Worm (Caenorhabditis elegans) whole organism, young adult: Measurements from ENCODE around the gene ima-1.

Experiments
- C17E4.6 ChIP-seq: fragments of 200-800 bp; sonication (Bioruptor generic); IDR thresholded peaks from 2 replicates; pipeline ENCODE4 v1.3.6; 2022; ENCODE audit warnings: missing genetic modification reagents, missing genetic modification characterization, missing compliant biosample characterization
- F39B2.1 ChIP-seq: fragments of 200-800 bp; sonication (Bioruptor generic); IDR thresholded peaks from 2 replicates; pipeline ENCODE4 v1.3.6; 2022; ENCODE audit warnings: missing genetic modification reagents, missing genetic modification characterization, missing compliant biosample characterization
- F52B5.7 ChIP-seq: sonication (generic microtip); optimal IDR thresholded peaks from 2 replicates; lab custom pipeline; 2016; ENCODE audit warnings: mild to moderate bottlenecking, missing genetic modification characterization, missing compliant biosample characterization
- F55B11.4 ChIP-seq: sonication (generic microtip); optimal IDR thresholded peaks from 2 replicates; lab custom pipeline; 2016; ENCODE audit warnings: missing compliant biosample characterization, missing genetic modification characterization, borderline replicate concordance; ENCODE audit not compliant: insufficient read depth
- K12H6.12 ChIP-seq: fragments of 200-800 bp; sonication (Bioruptor generic); optimal IDR thresholded peaks from 2 replicates; lab custom pipeline; 2018; ENCODE audit warnings: mild to moderate bottlenecking, missing genetic modification characterization, missing compliant biosample characterization
- T07F8.4 ChIP-seq: sonication (generic microtip); optimal IDR thresholded peaks from 2 replicates; lab custom pipeline; 2016; ENCODE audit warnings: mild to moderate bottlenecking, missing genetic modification characterization, moderate library complexity, missing compliant biosample characterization
- T26A5.8 ChIP-seq: sonication (generic microtip); optimal IDR thresholded peaks from 2 replicates; lab custom pipeline; 2016; ENCODE audit warnings: missing genetic modification characterization, missing compliant biosample characterization
- Y53F4B.3 ChIP-seq: fragments of 200-800 bp; sonication (Bioruptor generic); IDR thresholded peaks from 2 replicates; pipeline ENCODE4 v1.3.6; 2022; ENCODE audit warnings: missing genetic modification reagents, missing genetic modification characterization, missing compliant biosample characterization
- Y67H2A.10 ChIP-seq: fragments of 200-800 bp; sonication (Bioruptor generic); conservative IDR thresholded peaks from 2 replicates; pipeline ENCODE4 v1.3.6; 2022; ENCODE audit warnings: missing genetic modification reagents, missing genetic modification characterization, missing compliant biosample characterization
- akir-1 ChIP-seq: fragments of 200-800 bp; sonication (Bioruptor generic); optimal IDR thresholded peaks from 2 replicates; lab custom pipeline; 2018; ENCODE audit warnings: mild to moderate bottlenecking, missing genetic modification characterization, moderate library complexity, missing compliant biosample characterization
- ama-1 ChIP-seq, 3 experiments: fragments of 150-350 bp in 1 of 3; sonication (generic microtip) in 2 of 3; optimal IDR thresholded peaks; 2 replicates each; lab custom pipeline; 2014 to 2018; ENCODE audit warnings: missing biosample characterization in 2 of 3, missing genetic modification characterization in 2 of 3, missing genetic modification reagents in 2 of 3
- aptf-2 ChIP-seq: fragments of 200-800 bp; sonication (Bioruptor generic); conservative IDR thresholded peaks from 2 replicates; pipeline ENCODE4 v1.3.6; 2022; ENCODE audit warnings: missing genetic modification reagents, missing genetic modification characterization, missing compliant biosample characterization
- attf-6 ChIP-seq: fragments of 200-800 bp; sonication (Bioruptor generic); IDR thresholded peaks from 2 replicates; pipeline ENCODE4 v1.3.6; 2022; ENCODE audit warnings: missing genetic modification reagents, missing genetic modification characterization, missing compliant biosample characterization
- bed-1 ChIP-seq: fragments of 200-800 bp; sonication (Bioruptor generic); IDR thresholded peaks from 2 replicates; pipeline ENCODE4 v1.3.6; 2022; ENCODE audit warnings: missing genetic modification reagents, missing genetic modification characterization, missing compliant biosample characterization
- ccch-3 ChIP-seq: fragments of 200-800 bp; sonication (Bioruptor generic); optimal IDR thresholded peaks from 2 replicates; lab custom pipeline; 2018; ENCODE audit warnings: mild to moderate bottlenecking, missing genetic modification characterization, missing compliant biosample characterization
- ceh-100 ChIP-seq: fragments of 200-800 bp; sonication (Bioruptor generic); IDR thresholded peaks from 2 replicates; pipeline ENCODE4 v1.3.6; 2022; ENCODE audit warnings: missing genetic modification reagents, missing genetic modification characterization, missing compliant biosample characterization
- die-1 ChIP-seq: sonication (generic microtip); optimal IDR thresholded peaks from 2 replicates; lab custom pipeline; 2016; ENCODE audit warnings: missing genotype, mild to moderate bottlenecking, missing genetic modification characterization, missing compliant biosample characterization
- dox-1 ChIP-seq: fragments of 200-800 bp; sonication (Bioruptor generic); IDR thresholded peaks from 2 replicates; pipeline ENCODE4 v1.3.6; 2022; ENCODE audit warnings: missing genetic modification reagents, missing genetic modification characterization, missing compliant biosample characterization
- dpff-1 ChIP-seq: sonication (generic microtip); optimal IDR thresholded peaks from 2 replicates; lab custom pipeline; 2017; ENCODE audit warnings: mild to moderate bottlenecking, missing genetic modification characterization, missing compliant biosample characterization
- dpl-1 ChIP-seq: fragments of 150-350 bp; optimal IDR thresholded peaks from 2 replicates; lab custom pipeline; 2014; ENCODE audit warnings: missing biosample characterization, missing genetic modification reagents, missing genetic modification characterization
- hlh-12 ChIP-seq: sonication (generic microtip); optimal IDR thresholded peaks from 2 replicates; lab custom pipeline; 2016; ENCODE audit warnings: missing genetic modification characterization, missing compliant biosample characterization
- hsf-1 ChIP-seq: fragments of 200-800 bp; sonication (Bioruptor generic); IDR thresholded peaks from 2 replicates; pipeline ENCODE4 v1.3.6; 2022; ENCODE audit warnings: missing genetic modification reagents, missing genetic modification characterization, missing compliant biosample characterization
- lin-35 ChIP-seq, 3 experiments: fragments of 150-350 bp in 2 of 3; sonication (generic microtip) in 1 of 3; optimal IDR thresholded peaks; 2 replicates each; lab custom pipeline; 2014 to 2018; ENCODE audit warnings: missing biosample characterization in 3 of 3, missing genetic modification characterization in 3 of 3, missing genetic modification reagents in 3 of 3
- lir-1 ChIP-seq: fragments of 200-800 bp; sonication (Bioruptor generic); conservative IDR thresholded peaks from 2 replicates; pipeline ENCODE4 v1.3.6; 2022; ENCODE audit warnings: missing genetic modification reagents, missing genetic modification characterization, missing compliant biosample characterization
- lsl-1 ChIP-seq: fragments of 200-800 bp; sonication (Bioruptor generic); optimal IDR thresholded peaks from 2 replicates; lab custom pipeline; 2018; ENCODE audit warnings: mild to moderate bottlenecking, missing genetic modification characterization, moderate library complexity, missing compliant biosample characterization
- madf-10 ChIP-seq: sonication (generic microtip); optimal IDR thresholded peaks from 2 replicates; lab custom pipeline; 2016; ENCODE audit warnings: mild to moderate bottlenecking, missing genetic modification characterization, missing compliant biosample characterization
- nhr-90 ChIP-seq: sonication (generic microtip); optimal IDR thresholded peaks from 2 replicates; lab custom pipeline; 2016; ENCODE audit warnings: missing genotype, mild to moderate bottlenecking, missing genetic modification characterization, missing compliant biosample characterization
- rcor-1 ChIP-seq: fragments of 200-800 bp; sonication (Bioruptor generic); IDR thresholded peaks from 2 replicates; pipeline ENCODE4 v1.3.6; 2022; ENCODE audit warnings: missing genetic modification reagents, missing genetic modification characterization, missing compliant biosample characterization
- sea-2 ChIP-seq: fragments of 200-800 bp; sonication (Bioruptor generic); IDR thresholded peaks from 2 replicates; pipeline ENCODE4 v1.3.6; 2022; ENCODE audit warnings: missing genetic modification characterization, missing compliant biosample characterization
- snpc-4 ChIP-seq, 5 experiments: fragments of 150-350 bp in 1 of 5; sonication (generic microtip) in 4 of 5; optimal IDR thresholded peaks; 2 replicates each; lab custom pipeline; 2014 to 2018; ENCODE audit warnings: missing genetic modification characterization in 5 of 5, missing biosample characterization in 3 of 5, antibody characterized with exemption in 2 of 5, mild to moderate bottlenecking in 2 of 5, missing compliant biosample characterization in 2 of 5, missing genotype in 2 of 5, moderate library complexity in 2 of 5, missing genetic modification reagents in 1 of 5
- tbp1 ChIP-seq: fragments of 200-800 bp; sonication (Bioruptor generic); optimal IDR thresholded peaks from 2 replicates; lab custom pipeline; 2018; ENCODE audit warnings: mild to moderate bottlenecking, missing genetic modification characterization, missing compliant biosample characterization
- tlf-1 ChIP-seq: fragments of 200-800 bp; sonication (Bioruptor generic); optimal IDR thresholded peaks from 2 replicates; lab custom pipeline; 2018; ENCODE audit warnings: mild to moderate bottlenecking, missing genetic modification characterization, missing compliant biosample characterization
- zfh-2 ChIP-seq: fragments of 200-800 bp; sonication (Bioruptor generic); conservative IDR thresholded peaks from 2 replicates; pipeline ENCODE4 v1.3.6; 2022; ENCODE audit warnings: missing genetic modification reagents, missing genetic modification characterization, missing compliant biosample characterization
- ztf-26 ChIP-seq: sonication (generic microtip); optimal IDR thresholded peaks from 2 replicates; lab custom pipeline; 2017; ENCODE audit warnings: missing genetic modification characterization, missing compliant biosample characterization

ima-1 gene

DNA sequence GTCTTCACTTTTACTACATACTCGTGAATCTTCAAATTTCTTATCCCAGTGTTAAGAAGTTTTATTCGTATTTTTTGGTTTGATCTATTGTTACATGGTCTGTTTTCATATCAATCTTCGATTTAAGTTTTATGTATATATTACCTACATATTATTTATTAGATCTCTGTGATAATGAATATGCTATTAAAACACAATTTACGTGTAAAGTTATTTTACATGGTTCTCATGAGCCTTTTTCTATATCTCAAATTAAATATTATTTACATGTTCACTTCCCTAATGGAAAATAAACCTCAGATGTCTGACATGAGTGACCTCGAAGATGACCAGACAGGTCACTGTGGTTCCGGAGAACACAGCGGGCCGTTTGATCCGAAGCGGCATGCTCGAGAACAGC lies 5.1 kb downstream of the ima-1 start, which contains the start of gene mxl-1:
Gene mxl-1, plus strand, starts transcription at position 301 of the 400 bp plus-strand sequence.
- no peak for TF ChIP-seq lsl-1 (GFP tag; lab: Kevin White, UChicago)
- TF ChIP-seq lin-35 (GFP tag; optimal IDR thresholded peaks at IDR 0.05; lab: Kevin White, UChicago): no peak
- TF ChIP-seq tlf-1 (GFP tag; lab: Kevin White, UChicago): no peak
- no peak for TF ChIP-seq nhr-90 (tag; lab: Kevin White, UChicago)
- TF ChIP-seq, all 124 proteins: peak for 0

DNA sequence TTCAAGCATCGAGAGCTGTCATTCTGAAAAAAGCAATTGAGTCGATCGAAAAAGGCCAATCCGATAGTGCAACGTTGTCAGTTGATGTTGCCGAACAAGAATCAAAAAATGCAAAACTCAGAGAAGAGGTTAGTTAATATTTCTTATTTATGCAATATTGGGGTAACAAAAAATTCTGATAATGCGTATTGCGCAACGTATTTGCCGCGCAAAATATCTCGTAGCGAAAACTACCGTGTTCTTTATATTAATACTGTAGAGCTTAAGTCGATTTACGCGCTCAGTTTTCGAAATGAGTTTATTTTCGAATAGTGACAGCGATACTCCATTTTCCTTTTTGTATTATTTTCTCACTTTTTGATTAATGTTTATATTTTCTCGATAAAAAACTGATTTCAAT lies 5.6 kb downstream of the ima-1 start:
- no peak for TF ChIP-seq ama-1 (optimal IDR thresholded peaks at IDR 0.05; lab: Kevin White, UChicago)
- no peak for TF ChIP-seq ama-1 (GFP tag; optimal IDR thresholded peaks at IDR 0.05; lab: Kevin White, UChicago)
- no peak for TF ChIP-seq T07F8.4 (tag; lab: Kevin White, UChicago)

DNA sequence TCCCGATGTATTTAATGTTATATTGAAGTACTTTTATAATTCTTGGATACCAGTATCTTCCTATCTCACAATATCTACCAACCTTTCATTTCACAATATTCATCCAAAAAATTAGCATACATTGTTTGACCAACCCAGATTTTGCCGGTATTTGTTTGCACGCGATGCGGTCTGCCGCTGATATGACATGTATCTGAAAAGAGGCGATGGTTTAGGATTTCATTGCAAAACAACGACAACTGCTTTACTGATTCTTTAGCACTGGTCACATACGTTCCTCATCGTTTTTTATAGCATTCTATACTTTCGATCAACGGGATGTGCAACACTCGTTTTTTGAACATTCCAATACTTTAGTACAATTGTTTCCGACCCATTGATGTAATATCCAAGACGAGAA lies 8.4 kb downstream of the ima-1 start, which contains the start of gene mam-4:
Gene mam-4, plus strand, starts transcription at position 301 of the 400 bp plus-strand sequence.
- TF ChIP-seq rcor-1 (no peak), ceh-100 (GFP tag; lab: Robert Waterston, UW) (no peak), attf-6 (GFP tag; lab: Robert Waterston, UW) (no peak)

DNA sequence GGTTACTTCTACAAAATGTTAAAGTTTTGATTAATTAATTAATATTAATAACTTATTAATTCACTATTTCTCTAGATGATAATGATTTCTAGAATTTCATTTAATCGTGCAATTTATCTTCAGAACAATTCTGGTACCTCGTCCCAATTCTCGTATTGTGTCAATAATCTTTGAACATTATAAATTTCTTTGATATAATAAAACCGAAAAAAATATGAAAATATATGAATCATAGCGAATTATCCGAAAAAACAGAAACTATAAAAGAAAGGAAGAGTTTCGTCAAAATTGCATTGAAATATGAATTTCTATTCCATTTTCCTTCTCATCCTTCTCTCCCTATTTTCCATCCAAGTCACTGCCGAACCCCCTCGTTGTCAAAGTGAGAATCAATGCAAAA lies 11.3 kb downstream of the ima-1 start, which contains the start of gene T19B10.12:
Gene T19B10.12, plus strand, starts transcription at position 301 of the 400 bp plus-strand sequence.
- TF ChIP-seq Y67H2A.10 (GFP tag; lab: Robert Waterston, UW) (no peak), ccch-3 (GFP tag; lab: Kevin White, UChicago) (no peak), F52B5.7 (tag; lab: Kevin White, UChicago) (no peak), die-1 (tag; lab: Kevin White, UChicago) (no peak), dpff-1 (tag; lab: Kevin White, UChicago) (no peak), hsf-1 (no peak), tbp1 (no peak), ztf-26 (no peak), Y53F4B.3 (no peak), bed-1 (GFP tag; lab: Robert Waterston, UW) (no peak)

DNA sequence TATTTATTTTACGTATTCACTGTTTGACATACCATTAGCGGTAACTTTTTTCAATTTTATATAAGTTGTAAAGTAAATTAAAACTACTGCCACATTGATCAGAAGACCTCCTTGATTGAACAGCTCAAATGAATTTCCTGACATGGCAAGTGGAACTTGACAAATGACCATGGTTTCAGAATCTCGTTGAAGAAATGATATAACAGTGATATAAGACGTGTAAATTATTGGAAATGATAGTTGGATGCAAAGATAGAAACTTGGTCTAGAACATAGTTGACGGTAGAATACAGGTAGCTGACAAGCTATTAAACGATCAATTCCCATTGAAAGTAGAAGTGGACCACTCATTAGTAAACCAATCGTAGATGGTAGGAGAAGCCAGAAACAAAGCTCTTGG lies 12.3 kb downstream of the ima-1 start:
- TF ChIP-seq aptf-2 (GFP tag; lab: Robert Waterston, UW): no peak
- TF ChIP-seq F55B11.4: no peak
- no peak for TF ChIP-seq die-1 (tag; lab: Kevin White, UChicago)
- TF ChIP-seq snpc-4 (GFP tag; optimal IDR thresholded peaks at IDR 0.05; lab: Kevin White, UChicago): no peak
- no peak for TF ChIP-seq snpc-4 (tag; optimal IDR thresholded peaks at IDR 0.05; lab: Kevin White, UChicago)
- TF ChIP-seq dpl-1 (GFP tag; lab: Kevin White, UChicago): no peak
- no peak for TF ChIP-seq hlh-12 (tag; lab: Kevin White, UChicago)
- TF ChIP-seq rcor-1: no peak
- TF ChIP-seq, all 124 proteins: peak for 0

DNA sequence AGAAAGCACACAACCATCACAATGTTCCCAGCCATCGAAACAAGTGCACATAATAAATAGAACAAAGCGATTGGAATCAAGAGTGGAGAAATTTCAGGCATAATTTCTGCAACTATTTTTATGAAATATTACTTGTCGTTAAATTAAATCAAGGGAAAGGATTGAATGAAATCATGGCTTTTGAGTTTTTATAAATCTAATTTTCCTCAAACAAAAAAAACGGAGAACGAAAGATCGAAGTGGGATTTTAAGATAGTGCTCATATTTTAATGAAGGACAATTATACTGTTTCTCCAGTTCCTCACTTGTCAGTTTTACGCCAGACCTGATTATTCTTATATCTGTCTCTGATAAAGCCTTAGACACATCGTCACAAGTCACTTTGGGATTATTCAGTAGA lies 13.0 kb downstream of the ima-1 start, which contains the start of gene srsx-33:
Gene srsx-33, minus strand, starts transcription at position 101 of the 400 bp plus-strand sequence.
- no peak for TF ChIP-seq lir-1 (GFP tag; lab: Robert Waterston, UW)
- no peak for TF ChIP-seq dox-1
- TF ChIP-seq tlf-1 (GFP tag; lab: Kevin White, UChicago): no peak
- no peak for TF ChIP-seq C17E4.6 (GFP tag; lab: Robert Waterston, UW)
- TF ChIP-seq T26A5.8 (tag; lab: Kevin White, UChicago): no peak
- no peak for TF ChIP-seq sea-2 (GFP tag; lab: Robert Waterston, UW)
- no peak for TF ChIP-seq ccch-3 (GFP tag; lab: Kevin White, UChicago)
- no peak for TF ChIP-seq akir-1 (GFP tag; lab: Kevin White, UChicago)
- no peak for TF ChIP-seq F39B2.1
- no peak for TF ChIP-seq madf-10
- TF ChIP-seq K12H6.12 (tag; lab: Kevin White, UChicago): no peak
- TF ChIP-seq zfh-2: no peak
- no peak for TF ChIP-seq nhr-90 (tag; lab: Kevin White, UChicago)
